Fruit fly (Drosophila melanogaster): Measurements from ENCODE around the gene CG1275.

- no peak for TF ChIP-seq CG8478 (optimal IDR thresholded peaks at IDR 0.05)
- TF ChIP-seq CTCF (optimal IDR thresholded peaks at IDR 0.05) = no peak
Measured at dm6 chr3L:2253962-2254662, 3.1 kb downstream of the CG1275 start.

Measured in S2 (cell line).